Worm (Caenorhabditis elegans): Measurements from ENCODE around the gene dct-13.

The dct-13 gene

ce11 chrIV:17005734-17006133 lies 19.2 kb downstream of the dct-13 start:
- TF ChIP-seq lir-1 (GFP tag; conservative IDR thresholded peaks at IDR 0.05) (no peak), Y95B8A.8 (GFP tag; IDR thresholded peaks at IDR 0.05) (no peak), F55B11.4 (tag; optimal IDR thresholded peaks at IDR 0.05; ENCODE audit: borderline replicate concordance, insufficient read depth) (no peak), T07F8.4 (tag; optimal IDR thresholded peaks at IDR 0.05) (no peak), egrh-3 (GFP tag; IDR thresholded peaks at IDR 0.05) (no peak), F22D6.2 (tag; optimal IDR thresholded peaks at IDR 0.05) (no peak), mcd-1 (GFP tag; IDR thresholded peaks at IDR 0.05) (no peak), akir-1 (GFP tag; optimal IDR thresholded peaks at IDR 0.05) (no peak), ZK185.1 (tag; optimal IDR thresholded peaks at IDR 0.05; ENCODE audit: poor library complexity, severe bottlenecking) (no peak), efl-1 (GFP tag; optimal IDR thresholded peaks at IDR 0.05) (no peak), B0035.1 (tag; optimal IDR thresholded peaks at IDR 0.05) (no peak), F57C9.4 (tag; optimal IDR thresholded peaks at IDR 0.05) (no peak), nfya-1 (tag; optimal IDR thresholded peaks at IDR 0.05; ENCODE audit: borderline replicate concordance, insufficient read depth) (no peak), madf-3 (GFP tag; IDR thresholded peaks at IDR 0.05) (no peak), zim-3 (tag; optimal IDR thresholded peaks at IDR 0.05) (no peak), ceh-100 (GFP tag; IDR thresholded peaks at IDR 0.05) (no peak), ztf-3 (GFP tag; optimal IDR thresholded peaks at IDR 0.05) (no peak)

- TF ChIP-seq F57A8.1 (GFP tag; optimal IDR thresholded peaks at IDR 0.05) (no peak), F39B2.1 (GFP tag; IDR thresholded peaks at IDR 0.05) (no peak), F49E8.2 (tag; optimal IDR thresholded peaks at IDR 0.05; ENCODE audit: insufficient read depth) (no peak), snpc-1.1 (tag; optimal IDR thresholded peaks at IDR 0.05; ENCODE audit: insufficient read depth) (no peak), atf-7 (tag; optimal IDR thresholded peaks at IDR 0.05) (no peak), ceh-100 (GFP tag; IDR thresholded peaks at IDR 0.05) (peak; percentile 65), dpl-1 (GFP tag; optimal IDR thresholded peaks at IDR 0.05) (peak; percentile 68), B0336.3 (GFP tag; IDR thresholded peaks at IDR 0.05) (no peak), hmg-20 (GFP tag; IDR thresholded peaks at IDR 0.05) (no peak), hlh-12 (tag; optimal IDR thresholded peaks at IDR 0.05) (no peak), ceh-40 (GFP tag; IDR thresholded peaks at IDR 0.05) (no peak), efl-1 (GFP tag; optimal IDR thresholded peaks at IDR 0.05) (peak; percentile 79), cebp-2 (GFP tag; IDR thresholded peaks at IDR 0.05) (no peak), aptf-2 (GFP tag; conservative IDR thresholded peaks at IDR 0.05) (no peak), ZK185.1 (tag; optimal IDR thresholded peaks at IDR 0.05; ENCODE audit: poor library complexity, severe bottlenecking) (peak; percentile 84), sea-2 (GFP tag; IDR thresholded peaks at IDR 0.05) (no peak), tlf-1 (GFP tag; optimal IDR thresholded peaks at IDR 0.05) (no peak), hrde-1 (tag; optimal IDR thresholded peaks at IDR 0.05; ENCODE audit: borderline replicate concordance) (no peak), B0019.2 (GFP tag; conservative IDR thresholded peaks at IDR 0.05) (no peak), mcd-1 (GFP tag; IDR thresholded peaks at IDR 0.05) (no peak; the same call in none of the 2 replicates), aptf-3 (GFP tag; IDR thresholded peaks at IDR 0.05) (no peak), akir-1 (GFP tag; optimal IDR thresholded peaks at IDR 0.05) (no peak), K12H6.12 (tag; optimal IDR thresholded peaks at IDR 0.05) (no peak), attf-6 (GFP tag; IDR thresholded peaks at IDR 0.05) (peak; percentile 92), repo-1 (tag; optimal IDR thresholded peaks at IDR 0.05) (no peak), F23B12.7 (tag; optimal IDR thresholded peaks at IDR 0.05; ENCODE audit: insufficient read depth) (peak; percentile 5), dox-1 (GFP tag; IDR thresholded peaks at IDR 0.05) (no peak), lsy-27 (tag; optimal IDR thresholded peaks at IDR 0.05; ENCODE audit: borderline replicate concordance, insufficient read depth) (no peak), tbp1 (GFP tag; optimal IDR thresholded peaks at IDR 0.05) (peak; percentile 69), bed-2 (GFP tag; IDR thresholded peaks at IDR 0.05) (no peak), tbx-9 (tag; optimal IDR thresholded peaks at IDR 0.05; ENCODE audit: borderline replicate concordance) (no peak), snpc-4 (GFP tag; optimal IDR thresholded peaks at IDR 0.05) (peak; percentile 88), snpc-4 (tag; optimal IDR thresholded peaks at IDR 0.05) (peak; percentile 8 to 95 (median 92)), madf-6 (GFP tag; IDR thresholded peaks at IDR 0.05) (no peak)
Observed at ce11 chrIV:16995425-16995824, 29.5 kb downstream of the dct-13 start, which contains the start of gene rom-4. TSS of gene rom-4 (plus strand) at chrIV:16995822.
